Fruit fly (Drosophila melanogaster) whole organism, pupa: ENCODE results near the gene Targ3.

Experiments
- CG10348 ChIP-seq: fragments of 200-800 bp; sonication (Bioruptor generic); IDR thresholded peaks from 2 replicates; pipeline ENCODE4 v1.3.6; 2022; ENCODE audit warnings: missing biosample characterization, missing genetic modification characterization
- CG12605 ChIP-seq: fragments of 200-800 bp; sonication (Bioruptor generic); IDR thresholded peaks from 2 replicates; pipeline ENCODE4 v1.3.6; 2022; ENCODE audit warnings: missing biosample characterization, missing genetic modification characterization
- CG13204 ChIP-seq: fragments of 200-800 bp; sonication (Bioruptor generic); optimal IDR thresholded peaks from 2 replicates; lab custom pipeline; 2018; ENCODE audit warnings: missing biosample characterization, mild to moderate bottlenecking, missing genetic modification characterization, moderate library complexity
- CG14655 ChIP-seq: fragments of 200-800 bp; sonication (Bioruptor generic); optimal IDR thresholded peaks from 3 replicates; lab custom pipeline; 2017; ENCODE audit warnings: mild to moderate bottlenecking, missing biosample characterization, missing genetic modification reagents, missing genetic modification characterization
- CG15710 ChIP-seq: fragments of 200-800 bp; sonication (Bioruptor generic); optimal IDR thresholded peaks from 2 replicates; lab custom pipeline; 2018; ENCODE audit warnings: missing biosample characterization, mild to moderate bottlenecking, missing genetic modification characterization, moderate library complexity
- CG17806 ChIP-seq: fragments of 200-800 bp; sonication (Bioruptor generic); optimal IDR thresholded peaks from 2 replicates; lab custom pipeline; 2018; ENCODE audit warnings: missing biosample characterization, mild to moderate bottlenecking, missing genetic modification characterization, moderate library complexity
- CG32121 ChIP-seq: fragments of 200-800 bp; sonication (Bioruptor generic); IDR thresholded peaks from 2 replicates; pipeline ENCODE4 v1.3.6; 2022; ENCODE audit warnings: missing biosample characterization, missing genetic modification characterization
- CG34367 ChIP-seq: fragments of 200-800 bp; sonication (Bioruptor generic); optimal IDR thresholded peaks from 2 replicates; lab custom pipeline; 2018; ENCODE audit warnings: missing biosample characterization, mild to moderate bottlenecking, missing genetic modification characterization
- CG4496 ChIP-seq: fragments of 200-800 bp; sonication (Bioruptor generic); IDR thresholded peaks from 3 replicates; pipeline ENCODE4 v1.3.6; 2022; ENCODE audit warnings: missing biosample characterization, missing genetic modification characterization
- CG8159 ChIP-seq: fragments of 200-800 bp; sonication (Bioruptor generic); optimal IDR thresholded peaks from 3 replicates; lab custom pipeline; 2018; ENCODE audit warnings: missing biosample characterization, mild to moderate bottlenecking, missing genetic modification characterization, moderate library complexity
- CG8301 ChIP-seq: fragments of 200-800 bp; sonication (Bioruptor generic); optimal IDR thresholded peaks from 2 replicates; lab custom pipeline; 2018; ENCODE audit warnings: missing biosample characterization, mild to moderate bottlenecking, missing genetic modification characterization
- CG9948 ChIP-seq: fragments of 200-800 bp; sonication (Bioruptor generic); optimal IDR thresholded peaks from 2 replicates; lab custom pipeline; 2018; ENCODE audit warnings: missing biosample characterization, mild to moderate bottlenecking, missing genetic modification characterization, moderate library complexity
- D1 ChIP-seq: fragments of 200-800 bp; sonication (Bioruptor generic); optimal IDR thresholded peaks from 2 replicates; lab custom pipeline; 2018; ENCODE audit warnings: missing biosample characterization, mild to moderate bottlenecking, missing genetic modification characterization, moderate library complexity
- EcR ChIP-seq: fragments of 200-800 bp; sonication (Bioruptor generic); optimal IDR thresholded peaks from 3 replicates; lab custom pipeline; 2019; ENCODE audit warnings: missing biosample characterization, missing genetic modification characterization, mild to moderate bottlenecking, moderate library complexity, missing genetic modification reagents
- Ets98B ChIP-seq: fragments of 200-800 bp; sonication (Bioruptor generic); IDR thresholded peaks from 2 replicates; pipeline ENCODE4 v1.3.6; 2022; ENCODE audit warnings: missing biosample characterization, missing genetic modification characterization
- Pif1A ChIP-seq: fragments of 200-800 bp; sonication (Bioruptor generic); optimal IDR thresholded peaks from 3 replicates; lab custom pipeline; 2016; ENCODE audit warnings: missing biosample characterization, missing genetic modification characterization
- Pif1B ChIP-seq: fragments of 200-800 bp; sonication (Bioruptor generic); optimal IDR thresholded peaks from 3 replicates; lab custom pipeline; 2016; ENCODE audit warnings: missing biosample characterization, missing genetic modification characterization
- Snoo ChIP-seq: fragments of 200-800 bp; sonication (Bioruptor generic); optimal IDR thresholded peaks from 3 replicates; lab custom pipeline; 2017; ENCODE audit warnings: missing biosample characterization, mild to moderate bottlenecking, missing genetic modification characterization, inconsistent platforms
- fd96Ca ChIP-seq: fragments of 200-800 bp; sonication (Bioruptor generic); IDR thresholded peaks from 3 replicates; pipeline ENCODE4 v1.3.6; 2022; ENCODE audit warnings: missing biosample characterization, missing genetic modification characterization
- gl ChIP-seq: fragments of 200-800 bp; sonication (Bioruptor generic); optimal IDR thresholded peaks from 2 replicates; lab custom pipeline; 2018; ENCODE audit warnings: missing biosample characterization, mild to moderate bottlenecking, missing genetic modification characterization
- rn ChIP-seq: fragments of 200-800 bp; sonication (Bioruptor generic); IDR thresholded peaks from 2 replicates; pipeline ENCODE4 v1.3.6; 2022; ENCODE audit warnings: missing biosample characterization, missing genetic modification characterization

The Targ3 gene

dm6 chr3L:21202777-21203282 is 6.2 kb downstream of the Targ3 start, which contains the start of the genes Targ1, CG10512 and Targ2:
Gene Targ1, minus strand, starts transcription at chr3L:21202882.
Gene CG10512, plus strand, starts transcription at chr3L:21202920.
Gene Targ2, minus strand, starts transcription at chr3L:21203232.
- TF ChIP-seq CG34367 (tag; lab: Kevin White, UChicago) = no peak
- 0 out of 2 replicates have a peak, but pooled peaks have one; percentile 22 for TF ChIP-seq CG32121 (GFP tag; lab: Robert Waterston, UW)
- TF ChIP-seq EcR (GFP tag; lab: Kevin White, UChicago) = peak; percentile 37

- TF ChIP-seq CG8159 = no peak
- TF ChIP-seq CG12605 = no peak
- TF ChIP-seq CG15710 = no peak
- TF ChIP-seq rn (GFP tag; lab: Robert Waterston, UW) = no peak
- TF ChIP-seq Pif1A (GFP tag; lab: Kevin White, UChicago) = no peak
- TF ChIP-seq EcR (GFP tag; lab: Kevin White, UChicago) = no peak
- TF ChIP-seq D1 = no peak
- no peak for TF ChIP-seq gl
- TF ChIP-seq CG4496 (GFP tag; lab: Robert Waterston, UW) = no peak
- TF ChIP-seq Pif1B (GFP tag; lab: Kevin White, UChicago) = no peak
- TF ChIP-seq CG14655 = no peak
- no peak for TF ChIP-seq Ets98B (GFP tag; lab: Robert Waterston, UW)
- no peak for TF ChIP-seq CG17806 (tag; lab: Kevin White, UChicago)
- TF ChIP-seq CG10348 (GFP tag; lab: Robert Waterston, UW) = no peak
- TF ChIP-seq CG8301 (tag; lab: Kevin White, UChicago) = no peak
- no peak for TF ChIP-seq CG34367 (tag; lab: Kevin White, UChicago)
- TF ChIP-seq CG13204 (GFP tag; lab: Kevin White, UChicago) = no peak
- TF ChIP-seq, all 21 proteins: peak for 0
These were observed 8.2 kb downstream of the Targ3 start for dm6 chr3L:21204581-21205495.

dm6 chr3L:21205496-21205824 is 8.8 kb downstream of the Targ3 start:
- TF ChIP-seq EcR (GFP tag; lab: Kevin White, UChicago) (no peak), rn (GFP tag; lab: Robert Waterston, UW) (no peak), CG13204 (GFP tag; lab: Kevin White, UChicago) (no peak), CG17806 (tag; lab: Kevin White, UChicago) (no peak), CG10348 (GFP tag; lab: Robert Waterston, UW) (no peak)

- no peak for TF ChIP-seq CG12605
- TF ChIP-seq CG15710 = no peak
- no peak for TF ChIP-seq gl
- TF ChIP-seq CG17806 (tag; lab: Kevin White, UChicago) = no peak
- TF ChIP-seq Snoo (tag; lab: Kevin White, UChicago) = no peak
- no peak for TF ChIP-seq Pif1B (GFP tag; lab: Kevin White, UChicago)
- TF ChIP-seq CG10348 (GFP tag; lab: Robert Waterston, UW) = no peak
- TF ChIP-seq Ets98B (GFP tag; lab: Robert Waterston, UW) = no peak
- no peak for TF ChIP-seq CG13204 (GFP tag; lab: Kevin White, UChicago)
- TF ChIP-seq D1 = no peak
- no peak for TF ChIP-seq rn (GFP tag; lab: Robert Waterston, UW)
- TF ChIP-seq Pif1A (GFP tag; lab: Kevin White, UChicago) = no peak
- no peak for TF ChIP-seq CG8159
- TF ChIP-seq EcR (GFP tag; lab: Kevin White, UChicago) = no peak
- no peak for TF ChIP-seq fd96Ca
- no peak for TF ChIP-seq CG4496 (GFP tag; lab: Robert Waterston, UW)
- TF ChIP-seq CG9948 (tag; lab: Kevin White, UChicago) = no peak
- no peak for TF ChIP-seq CG14655
These were observed 9.9 kb downstream of the Targ3 start for dm6 chr3L:21206486-21206885.

dm6 chr3L:21209921-21210532 is 13.4 kb downstream of the Targ3 start, which contains the start of the genes CG10510 and CG10508:
Gene CG10510, minus strand, starts transcription at chr3L:21210084.
Gene CG10508, plus strand, starts transcription at chr3L:21210215.
- TF ChIP-seq CG14655 = no peak
- peak; percentile 43; the same call in 1 of the 3 replicates for TF ChIP-seq CG4496 (GFP tag; lab: Robert Waterston, UW)
- 0 out of 2 replicates have a peak, but pooled peaks have one; percentile 12 for TF ChIP-seq CG12605
- TF ChIP-seq CG8301 (tag; lab: Kevin White, UChicago) = no peak

dm6 chr3L:21216697-21217291 is 20.2 kb downstream of the Targ3 start, which contains the start of the genes Trmt112 and Ilk:
Gene Trmt112, minus strand, starts transcription at chr3L:21216839.
Gene Ilk, plus strand, starts transcription at chr3L:21216901.
- TF ChIP-seq fd96Ca = no peak
- no peak for TF ChIP-seq CG17806 (tag; lab: Kevin White, UChicago)
- no peak for TF ChIP-seq EcR (GFP tag; lab: Kevin White, UChicago)
- TF ChIP-seq CG32121 (GFP tag; lab: Robert Waterston, UW) = no peak
- no peak for TF ChIP-seq Pif1B (GFP tag; lab: Kevin White, UChicago)
- no peak for TF ChIP-seq CG4496 (GFP tag; lab: Robert Waterston, UW)
- no peak for TF ChIP-seq CG9948 (tag; lab: Kevin White, UChicago)
- no peak for TF ChIP-seq CG14655
- no peak for TF ChIP-seq CG34367 (tag; lab: Kevin White, UChicago)
- TF ChIP-seq Ets98B (GFP tag; lab: Robert Waterston, UW) = no peak
- no peak for TF ChIP-seq rn (GFP tag; lab: Robert Waterston, UW)
